Worm (Caenorhabditis elegans): Measurements from ENCODE around the gene M04D8.5.

DNA sequence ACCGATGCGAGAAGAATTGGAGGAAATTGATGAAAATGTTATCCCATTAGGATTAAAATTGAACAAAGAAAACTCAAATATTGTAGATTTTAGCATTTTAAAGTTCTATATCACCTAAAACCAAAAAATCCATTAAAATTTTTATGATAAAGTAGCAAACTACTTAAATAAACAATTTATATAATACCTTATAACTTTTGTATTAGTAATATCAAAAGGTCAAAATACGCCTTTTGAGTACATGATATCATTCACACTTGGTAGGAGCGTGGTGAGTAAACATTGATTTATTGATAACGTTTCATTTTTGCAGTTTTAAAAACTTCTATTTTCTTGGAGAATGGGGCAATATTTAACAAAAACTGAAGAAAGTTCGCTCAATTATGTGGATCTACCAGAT lies 32.1 kb downstream of the M04D8.5 start, which contains the start of gene C05B5.5:
- TF ChIP-seq drap-1 (GFP tag; optimal IDR thresholded peaks at IDR 0.05) (no peak), unc-62 (GFP tag; optimal IDR thresholded peaks at IDR 0.05) (no peak), nhr-76 (tag; optimal IDR thresholded peaks at IDR 0.05) (no peak)

Measured in whole organism, mixed stage, embryonic.